Fruit fly (Drosophila melanogaster) S2 (cell line): ENCODE data around the gene zf30C.

Experiments
- CG8478 ChIP-seq: fragments of >200 bp; optimal IDR thresholded peaks from 2 replicates; lab custom pipeline; 2018
- CTCF ChIP-seq, 2 experiments: fragments of >200 bp; optimal IDR thresholded peaks; 2 replicates each; lab custom pipeline; 2018

DNA sequence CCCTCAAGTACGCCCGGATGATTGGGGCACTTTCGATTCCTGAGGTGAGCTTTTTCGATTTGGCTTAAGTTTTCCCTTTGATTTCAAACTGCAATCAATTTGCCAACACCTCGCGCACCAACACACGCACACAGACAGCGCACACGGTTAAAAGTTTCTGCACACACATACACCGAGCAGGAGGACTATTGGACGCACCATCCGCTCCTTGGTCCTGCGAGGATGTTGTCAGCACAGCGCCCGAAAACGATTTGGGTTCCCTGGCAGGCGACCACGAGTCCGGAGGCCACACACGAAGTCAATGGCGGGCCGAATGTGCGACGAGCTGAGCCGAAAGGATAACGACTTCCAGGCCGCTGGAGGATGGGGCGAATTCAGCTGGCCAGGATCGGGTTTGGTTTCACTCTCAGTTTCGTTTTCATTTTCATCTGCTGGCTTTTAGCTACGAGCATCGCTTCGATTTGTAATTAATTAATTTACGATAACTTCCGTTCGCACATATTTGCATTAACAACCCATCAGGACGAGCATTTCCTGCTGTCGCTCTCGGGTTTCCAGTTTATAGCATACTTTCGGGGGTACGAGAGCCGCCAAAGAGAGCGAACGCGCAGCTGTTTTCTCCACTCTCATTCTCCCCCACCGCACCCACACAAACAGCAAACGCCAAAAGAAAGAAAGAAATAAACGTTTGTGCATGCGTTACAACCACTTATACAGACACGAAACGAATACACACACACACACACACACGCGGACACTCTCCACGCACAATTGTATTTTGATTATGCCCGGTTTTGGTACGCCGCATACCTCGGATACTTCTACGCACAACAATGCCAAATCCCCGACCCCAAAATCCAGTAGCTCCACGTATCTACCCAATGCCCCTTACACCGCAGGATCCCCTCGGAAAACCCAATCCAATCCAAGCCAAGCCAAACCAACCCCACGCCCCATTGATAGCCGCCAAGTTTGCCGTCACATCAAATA, 11.6 kb upstream of the zf30C start, which contains the start of gene Nckx30C:
- TF ChIP-seq CG8478 (lab: Kevin White, UChicago) = no peak
- no peak for TF ChIP-seq CTCF (optimal IDR thresholded peaks at IDR 0.05; lab: Kevin White, UChicago)
